1 fruit fly cellular context compared by ENCODE assay signal in genomic region chr2L:10386208-10386805, dm6.
TF ChIP-seq lines count a peak whose summit lies in the region.

Cdk1 (minus strand) TSS chr2L:10386262.
mRpS7 (plus strand) TSS chr2L:10386662.

TF ChIP-seq in whole organism, embryonic, 481 proteins besides CTCF, POLR2A, EP300 and RAD21 (continued from another document):
- TF ChIP-seq CG14667 (GFP tag; IDR thresholded peaks at IDR 0.05; lab: Robert Waterston, UW): no peak; the same call in 1 of the 2 replicates
- peak; percentile 7 for TF ChIP-seq CG10543 (GFP tag; optimal IDR thresholded peaks at IDR 0.05; lab: Kevin White, UChicago)
- TF ChIP-seq CG4424 (GFP tag; optimal IDR thresholded peaks at IDR 0.05; lab: Kevin White, UChicago): peak; percentile 70
- peak; percentile 75 for TF ChIP-seq CG3281 (GFP tag; optimal IDR thresholded peaks at IDR 0.05; lab: Kevin White, UChicago)
- TF ChIP-seq sug (tag; optimal IDR thresholded peaks at IDR 0.05; lab: Kevin White, UChicago): peak; percentile 65
- 0 out of 2 replicates have a peak, but pooled peaks have one; percentile 7 for TF ChIP-seq CG6272 (GFP tag; IDR thresholded peaks at IDR 0.05; lab: Robert Waterston, UW)
- no peak for TF ChIP-seq CG11560 (tag; IDR thresholded peaks at IDR 0.05; lab: Robert Waterston, UW)
- TF ChIP-seq crp (GFP tag; optimal IDR thresholded peaks at IDR 0.05; lab: Kevin White, UChicago): peak in 1 of 2 experiments; percentile 35
- no peak for TF ChIP-seq Sry-β (GFP tag; optimal IDR thresholded peaks at IDR 0.05; lab: Kevin White, UChicago)
- no peak for TF ChIP-seq jing (GFP tag; optimal IDR thresholded peaks at IDR 0.05; lab: Kevin White, UChicago)
- TF ChIP-seq CG7786 (GFP tag; optimal IDR thresholded peaks at IDR 0.05; lab: Kevin White, UChicago): peak; percentile 47
- TF ChIP-seq CG14050 (GFP tag; IDR thresholded peaks at IDR 0.05; lab: Robert Waterston, UW): peak; percentile 41; the same call in 1 of the 3 replicates
- TF ChIP-seq CG16815 (GFP tag; optimal IDR thresholded peaks at IDR 0.05; lab: Kevin White, UChicago): peak; percentile 51
- TF ChIP-seq insv (GFP tag; optimal IDR thresholded peaks at IDR 0.05; lab: Kevin White, UChicago): no peak
